Fruit fly (Drosophila melanogaster) whole organism, embryonic: Measurements from ENCODE around the gene Paris.

Experiments used
- ATbp ChIP-seq: fragments of 200-800 bp; sonication (Bioruptor generic); optimal IDR thresholded peaks from 2 replicates; lab custom pipeline; 2017; ENCODE audit warnings: missing biosample characterization, mild to moderate bottlenecking, missing genetic modification characterization, missing genetic modification reagents
- CG1024 ChIP-seq: fragments of 200-800 bp; sonication (Bioruptor generic); IDR thresholded peaks from 2 replicates; pipeline ENCODE4 v1.3.6; 2022; ENCODE audit warnings: missing biosample characterization, missing genetic modification characterization
- CG10274 ChIP-seq: fragments of 200-800 bp; sonication (Bioruptor generic); optimal IDR thresholded peaks from 3 replicates; lab custom pipeline; 2017; ENCODE audit warnings: missing biosample characterization, mild to moderate bottlenecking, missing genetic modification characterization
- CG10462 ChIP-seq: fragments of 200-800 bp; sonication (Bioruptor generic); optimal IDR thresholded peaks from 2 replicates; lab custom pipeline; 2016; ENCODE audit warnings: missing biosample characterization, missing genetic modification characterization
- CG11696 ChIP-seq: fragments of 200-800 bp; sonication (Bioruptor generic); IDR thresholded peaks from 2 replicates; pipeline ENCODE4 v1.3.6; 2022; ENCODE audit warnings: missing biosample characterization, missing genetic modification characterization
- CG12391 ChIP-seq: fragments of 200-800 bp; sonication (Bioruptor generic); optimal IDR thresholded peaks from 3 replicates; lab custom pipeline; 2018; ENCODE audit warnings: missing biosample characterization, mild to moderate bottlenecking, missing genetic modification characterization, moderate library complexity
- CG12744 ChIP-seq: fragments of 200-800 bp; sonication (Bioruptor generic); optimal IDR thresholded peaks from 2 replicates; lab custom pipeline; 2016; ENCODE audit warnings: missing biosample characterization, missing genetic modification characterization
- CG14860 ChIP-seq: fragments of 200-800 bp; sonication (Bioruptor generic); IDR thresholded peaks from 3 replicates; pipeline ENCODE4 v1.3.6; 2022; ENCODE audit warnings: missing biosample characterization, missing genetic modification characterization; ENCODE audit not compliant: partially characterized antibody
- CG1602 ChIP-seq: fragments of 200-800 bp; sonication (Bioruptor generic); optimal IDR thresholded peaks from 3 replicates; lab custom pipeline; 2016; ENCODE audit warnings: missing biosample characterization, missing genetic modification characterization
- CG16813 ChIP-seq: fragments of 200-800 bp; sonication (Bioruptor generic); IDR thresholded peaks from 3 replicates; pipeline ENCODE4 v1.3.6; 2022; ENCODE audit warnings: missing biosample characterization, missing genetic modification characterization; ENCODE audit not compliant: partially characterized antibody
- CG17912 ChIP-seq: fragments of 200-800 bp; sonication (Bioruptor generic); optimal IDR thresholded peaks from 2 replicates; lab custom pipeline; 2018; ENCODE audit warnings: missing biosample characterization, mild to moderate bottlenecking, missing genetic modification characterization
- CG2889 ChIP-seq: fragments of 200-800 bp; sonication (Bioruptor generic); IDR thresholded peaks from 3 replicates; pipeline ENCODE4 v1.3.6; 2022; ENCODE audit warnings: missing biosample characterization, missing genetic modification characterization
- CG31388 ChIP-seq: fragments of 200-800 bp; sonication (Bioruptor generic); optimal IDR thresholded peaks from 2 replicates; lab custom pipeline; 2016; ENCODE audit warnings: missing biosample characterization, missing genetic modification characterization
- CG3847 ChIP-seq: fragments of 200-800 bp; sonication (Bioruptor generic); IDR thresholded peaks from 2 replicates; pipeline ENCODE4 v1.3.6; 2022; ENCODE audit warnings: missing biosample characterization, missing genetic modification characterization
- CG6272 ChIP-seq: fragments of 200-800 bp; sonication (Bioruptor generic); IDR thresholded peaks from 2 replicates; pipeline ENCODE4 v1.3.6; 2022; ENCODE audit warnings: missing biosample characterization, missing genetic modification characterization
- CG6689 ChIP-seq: fragments of 200-800 bp; sonication (Bioruptor generic); IDR thresholded peaks from 2 replicates; pipeline ENCODE4 v1.3.6; 2022; ENCODE audit warnings: missing biosample characterization, missing genetic modification characterization
- CG7271 ChIP-seq: fragments of 200-800 bp; sonication (Bioruptor generic); optimal IDR thresholded peaks from 2 replicates; lab custom pipeline; 2018; ENCODE audit warnings: missing biosample characterization, mild to moderate bottlenecking, missing genetic modification characterization, moderate library complexity
- CG7372 ChIP-seq: fragments of 200-800 bp; sonication (Bioruptor generic); IDR thresholded peaks from 2 replicates; pipeline ENCODE4 v1.3.6; 2022; ENCODE audit warnings: missing biosample characterization, missing genetic modification characterization
- CG7556 ChIP-seq: fragments of 200-800 bp; sonication (Bioruptor generic); optimal IDR thresholded peaks from 2 replicates; lab custom pipeline; 2017; ENCODE audit warnings: missing biosample characterization, mild to moderate bottlenecking, missing genetic modification characterization
- CG8944 ChIP-seq: fragments of 200-800 bp; sonication (Bioruptor generic); optimal IDR thresholded peaks from 3 replicates; lab custom pipeline; 2016; ENCODE audit warnings: missing biosample characterization, missing genetic modification characterization
- CG9215 ChIP-seq: fragments of 200-800 bp; sonication (Bioruptor generic); IDR thresholded peaks from 2 replicates; pipeline ENCODE4 v1.3.6; 2022; ENCODE audit warnings: missing biosample characterization, missing genetic modification characterization
- D19A ChIP-seq: fragments of 200-800 bp; optimal IDR thresholded peaks from 3 replicates; lab custom pipeline; 2019; ENCODE audit warnings: missing biosample characterization, mild to moderate bottlenecking, missing genetic modification characterization, moderate library complexity
- Dad ChIP-seq: fragments of 200-800 bp; sonication (Bioruptor generic); optimal IDR thresholded peaks from 3 replicates; lab custom pipeline; 2016; ENCODE audit warnings: missing biosample characterization, missing genetic modification characterization
- Dfd ChIP-seq, 2 experiments: fragments of >200 bp; optimal IDR thresholded peaks; 2 replicates each; lab custom pipeline; 2017; ENCODE audit warnings: missing biosample characterization in 2 of 2, missing genetic modification characterization in 2 of 2
- Drgx ChIP-seq: fragments of 200-800 bp; sonication (Bioruptor generic); IDR thresholded peaks from 2 replicates; pipeline ENCODE4 v1.3.6; 2022; ENCODE audit warnings: missing biosample characterization, missing genetic modification characterization
- E2f2 ChIP-seq: fragments of 200-800 bp; sonication (Bioruptor generic); IDR thresholded peaks from 2 replicates; pipeline ENCODE4 v1.3.6; 2022; ENCODE audit warnings: missing biosample characterization, missing genetic modification characterization
- Ets97D ChIP-seq: fragments of 200-800 bp; sonication (Bioruptor generic); optimal IDR thresholded peaks from 3 replicates; lab custom pipeline; 2016; ENCODE audit warnings: missing biosample characterization, missing genetic modification characterization
- HLH4C ChIP-seq: fragments of 200-800 bp; sonication (Bioruptor generic); IDR thresholded peaks from 3 replicates; pipeline ENCODE4 v1.3.6; 2022; ENCODE audit warnings: missing biosample characterization, missing genetic modification characterization; ENCODE audit not compliant: partially characterized antibody
- Hey ChIP-seq: fragments of 200-800 bp; sonication (Bioruptor generic); optimal IDR thresholded peaks from 3 replicates; lab custom pipeline; 2018; ENCODE audit warnings: missing biosample characterization, mild to moderate bottlenecking, missing genetic modification characterization
- Kr ChIP-seq: fragments of 200-800 bp; sonication (Bioruptor generic); optimal IDR thresholded peaks from 2 replicates; lab custom pipeline; 2017; ENCODE audit warnings: missing biosample characterization, mild to moderate bottlenecking, missing genetic modification characterization
- Lpt ChIP-seq: fragments of >200 bp; optimal IDR thresholded peaks from 2 replicates; lab custom pipeline; 2018; ENCODE audit warnings: missing biosample characterization, missing genetic modification characterization
- Mad ChIP-seq: fragments of 200-800 bp; sonication (Bioruptor generic); optimal IDR thresholded peaks from 2 replicates; lab custom pipeline; 2016; ENCODE audit warnings: missing biosample characterization, missing genetic modification characterization
- Pdp1 ChIP-seq, 2 experiments: fragments of 200-800 bp; sonication (Bioruptor generic); optimal IDR thresholded peaks; 3 replicates each; lab custom pipeline; 2016; ENCODE audit warnings: missing biosample characterization in 2 of 2, missing genetic modification characterization in 2 of 2, mild to moderate bottlenecking in 1 of 2, moderate library complexity in 1 of 2
- Ptx1 ChIP-seq: fragments of 200-800 bp; sonication (Bioruptor generic); IDR thresholded peaks from 2 replicates; pipeline ENCODE4 v1.3.6; 2022; ENCODE audit warnings: missing biosample characterization, missing genetic modification characterization
- Rx ChIP-seq: fragments of 200-800 bp; sonication (Bioruptor generic); IDR thresholded peaks from 2 replicates; pipeline ENCODE4 v1.3.6; 2022; ENCODE audit warnings: missing biosample characterization, missing genetic modification characterization
- Sry-δ ChIP-seq: fragments of 200-800 bp; sonication (Bioruptor generic); optimal IDR thresholded peaks from 2 replicates; lab custom pipeline; 2016; ENCODE audit warnings: missing biosample characterization, missing genetic modification characterization
- Taf1 ChIP-seq: fragments of 200-800 bp; sonication (Bioruptor generic); IDR thresholded peaks from 2 replicates; pipeline ENCODE4 v1.3.6; 2022; ENCODE audit warnings: missing biosample characterization, missing genetic modification characterization
- aop ChIP-seq: fragments of 200-800 bp; sonication (Bioruptor generic); IDR thresholded peaks from 2 replicates; pipeline ENCODE4 v1.3.6; 2022; ENCODE audit warnings: missing biosample characterization, missing genetic modification characterization
- bbx ChIP-seq: fragments of 200-800 bp; sonication (Bioruptor generic); IDR thresholded peaks from 2 replicates; pipeline ENCODE4 v1.3.6; 2022; ENCODE audit warnings: missing biosample characterization, missing genetic modification characterization; ENCODE audit not compliant: partially characterized antibody
- br ChIP-seq: fragments of >200 bp; optimal IDR thresholded peaks from 2 replicates; lab custom pipeline; 2017
- chm ChIP-seq: fragments of 200-800 bp; sonication (Bioruptor generic); IDR thresholded peaks from 2 replicates; pipeline ENCODE4 v1.3.6; 2022; ENCODE audit warnings: missing biosample characterization, missing genetic modification characterization
- corto ChIP-seq: fragments of 200-800 bp; sonication (Bioruptor generic); optimal IDR thresholded peaks from 2 replicates; lab custom pipeline; 2016; ENCODE audit warnings: missing biosample characterization, mild to moderate bottlenecking, missing genetic modification characterization, moderate library complexity
- da ChIP-seq: fragments of 200-800 bp; sonication (Bioruptor generic); optimal IDR thresholded peaks from 2 replicates; lab custom pipeline; 2016; ENCODE audit warnings: missing biosample characterization, missing genetic modification characterization
- dysf ChIP-seq: fragments of 200-800 bp; sonication (Bioruptor generic); IDR thresholded peaks from 3 replicates; pipeline ENCODE4 v1.3.6; 2022; ENCODE audit warnings: missing biosample characterization, missing genetic modification characterization
- jigr1 ChIP-seq: fragments of 200-800 bp; sonication (Bioruptor generic); IDR thresholded peaks from 3 replicates; pipeline ENCODE4 v1.3.6; 2022; ENCODE audit warnings: missing biosample characterization, missing genetic modification characterization
- lmd ChIP-seq: fragments of 200-800 bp; sonication (Bioruptor generic); IDR thresholded peaks from 2 replicates; pipeline ENCODE4 v1.3.6; 2022; ENCODE audit warnings: missing biosample characterization, missing genetic modification characterization
- onecut ChIP-seq: fragments of 200-800 bp; sonication (Bioruptor generic); IDR thresholded peaks from 2 replicates; pipeline ENCODE4 v1.3.6; 2022; ENCODE audit warnings: missing biosample characterization, missing genetic modification characterization
- ro ChIP-seq: fragments of 200-800 bp; sonication (Bioruptor generic); IDR thresholded peaks from 2 replicates; pipeline ENCODE4 v1.3.6; 2022; ENCODE audit warnings: missing biosample characterization, missing genetic modification characterization
- salm ChIP-seq: fragments of 200-800 bp; sonication (Bioruptor generic); optimal IDR thresholded peaks from 2 replicates; lab custom pipeline; 2018; ENCODE audit warnings: missing biosample characterization, mild to moderate bottlenecking, missing genetic modification characterization
- ssp ChIP-seq: fragments of 200-800 bp; sonication (Bioruptor generic); IDR thresholded peaks from 2 replicates; pipeline ENCODE4 v1.3.6; 2022; ENCODE audit warnings: missing biosample characterization, missing genetic modification characterization
- toy ChIP-seq: fragments of 200-800 bp; sonication (Bioruptor generic); IDR thresholded peaks from 2 replicates; pipeline ENCODE4 v1.3.6; 2022; ENCODE audit warnings: missing biosample characterization, missing genetic modification characterization
- trem ChIP-seq: fragments of 200-800 bp; optimal IDR thresholded peaks from 3 replicates; lab custom pipeline; 2019; ENCODE audit warnings: missing biosample characterization, mild to moderate bottlenecking, missing genetic modification characterization, moderate library complexity

Paris gene

DNA sequence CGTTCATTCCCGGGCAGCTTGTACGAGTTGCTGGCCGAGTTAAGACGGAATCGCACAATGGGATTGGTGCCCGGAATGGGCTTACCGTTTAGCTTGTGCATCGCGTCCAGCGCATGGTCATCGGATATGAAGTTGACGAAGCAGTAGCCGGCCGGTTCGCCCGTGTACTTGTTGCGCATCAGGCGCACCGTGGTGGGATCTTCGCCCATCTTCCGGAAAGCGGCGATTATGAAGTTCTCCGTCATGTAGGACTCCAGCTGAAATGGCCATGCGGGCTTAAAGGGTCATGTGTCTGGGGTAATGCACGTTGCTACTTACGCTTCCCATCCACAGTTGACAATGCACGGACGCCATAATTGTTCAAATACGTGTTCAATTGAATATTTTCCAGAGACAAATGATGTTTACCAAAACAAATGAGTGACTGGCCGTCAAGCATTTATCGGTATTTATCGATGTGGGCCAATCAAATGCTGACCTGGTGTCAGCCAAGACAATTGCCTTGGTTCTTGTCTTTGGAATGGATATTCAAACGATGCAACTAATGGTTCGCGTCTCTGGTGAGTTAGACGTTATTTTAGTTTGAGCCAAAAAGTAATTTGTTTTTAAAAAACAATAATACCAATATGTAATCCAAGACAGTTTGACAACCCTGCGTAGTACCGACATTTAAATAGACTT, 9.3 kb upstream of the Paris start, which contains the start of the genes Secp43 and ND-B8 (continued):
- no peak for TF ChIP-seq Hey (tag; lab: Kevin White, UChicago)
- TF ChIP-seq br (lab: Kevin White, UChicago): no peak
- TF ChIP-seq trem (tag; lab: Kevin White, UChicago): peak; percentile 75
- TF ChIP-seq dysf (GFP tag; lab: Robert Waterston, UW): no peak
- TF ChIP-seq CG31388: no peak
- no peak for TF ChIP-seq CG10462 (GFP tag; lab: Kevin White, UChicago)
- no peak for TF ChIP-seq Dfd (GFP tag; optimal IDR thresholded peaks at IDR 0.05; lab: Kevin White, UChicago)
- no peak for TF ChIP-seq CG9215
- TF ChIP-seq CG11696 (GFP tag; lab: Robert Waterston, UW): no peak
- TF ChIP-seq ATbp: no peak
- TF ChIP-seq Kr (GFP tag; lab: Kevin White, UChicago): no peak
- TF ChIP-seq da (GFP tag; lab: Kevin White, UChicago): no peak
- TF ChIP-seq Dad: no peak
- no peak for TF ChIP-seq CG6689 (GFP tag; lab: Robert Waterston, UW)
- no peak for TF ChIP-seq salm (tag; lab: Kevin White, UChicago)
- TF ChIP-seq CG2889 (GFP tag; lab: Robert Waterston, UW): no peak
- peak; percentile 18 for TF ChIP-seq D19A (tag; lab: Kevin White, UChicago)
- TF ChIP-seq lmd (GFP tag; lab: Robert Waterston, UW): no peak
- no peak for TF ChIP-seq CG1602 (GFP tag; lab: Kevin White, UChicago)
- TF ChIP-seq ssp (GFP tag; lab: Robert Waterston, UW): no peak
- TF ChIP-seq CG12391 (tag; lab: Kevin White, UChicago): peak; percentile 24
- TF ChIP-seq Ptx1 (GFP tag; lab: Robert Waterston, UW): no peak
- TF ChIP-seq CG10274 (GFP tag; lab: Kevin White, UChicago): no peak
- TF ChIP-seq jigr1: no peak
- TF ChIP-seq CG12744 (GFP tag; lab: Kevin White, UChicago): no peak
- no peak for TF ChIP-seq Rx (GFP tag; lab: Robert Waterston, UW)
- no peak for TF ChIP-seq toy
- TF ChIP-seq corto: no peak
- TF ChIP-seq CG8944: no peak
- no peak for TF ChIP-seq Mad
- no peak for TF ChIP-seq CG7556
- TF ChIP-seq onecut (GFP tag; lab: Robert Waterston, UW): no peak
- peak; percentile 33; the same call in 1 of the 2 replicates for TF ChIP-seq CG3847
- TF ChIP-seq bbx (GFP tag; lab: Robert Waterston, UW): peak; percentile 81
- TF ChIP-seq CG7271 (tag; lab: Kevin White, UChicago): no peak
- no peak for TF ChIP-seq aop (GFP tag; lab: Robert Waterston, UW)
- TF ChIP-seq CG16813: peak; percentile 80
- no peak for TF ChIP-seq CG7372 (GFP tag; lab: Robert Waterston, UW)
- peak; percentile 68 for TF ChIP-seq E2f2 (GFP tag; lab: Robert Waterston, UW)
- TF ChIP-seq CG14860: peak; percentile 65
- TF ChIP-seq Taf1 (GFP tag; lab: Robert Waterston, UW): no peak
- no peak for TF ChIP-seq CG1024 (GFP tag; lab: Robert Waterston, UW)
- TF ChIP-seq ro (GFP tag; lab: Robert Waterston, UW): no peak
- TF ChIP-seq Lpt (GFP tag; lab: Kevin White, UChicago): no peak
- peak; percentile 82 for TF ChIP-seq Sry-δ (GFP tag; lab: Kevin White, UChicago)
- peak; percentile 81 for TF ChIP-seq Ets97D (GFP tag; lab: Kevin White, UChicago)
- TF ChIP-seq Drgx: no peak
- TF ChIP-seq HLH4C (GFP tag; lab: Robert Waterston, UW): peak; percentile 86
- TF ChIP-seq CG6272 (GFP tag; lab: Robert Waterston, UW): no peak
- 0 out of 2 replicates have a peak, but pooled peaks have one; percentile 45 for TF ChIP-seq chm
- peak; percentile 11 for TF ChIP-seq CG17912
- peak in 1 of 2 experiments; percentile 44 for TF ChIP-seq Pdp1 (GFP tag; optimal IDR thresholded peaks at IDR 0.05; lab: Kevin White, UChicago)
